Worm (Caenorhabditis elegans) whole organism, L4/young adult: ENCODE measurements around the gene C29F9.12.
"Not testable (repeated sequence)": the region's sequence is repeated elsewhere in the genome, so short reads cannot be mapped to it uniquely, and the experiment has no call there.

ENCODE experiments used
- W03F9.2 ChIP-seq: fragments of 150-350 bp; optimal IDR thresholded peaks from 2 replicates; lab custom pipeline; 2014; ENCODE audit warnings: missing biosample characterization, missing genetic modification characterization
- dao-5 ChIP-seq: sonication (generic microtip); optimal IDR thresholded peaks from 2 replicates; lab custom pipeline; 2016; ENCODE audit warnings: missing genotype, missing genetic modification characterization, moderate library complexity, missing compliant biosample characterization
- him-1 ChIP-seq: sonication (generic microtip); optimal IDR thresholded peaks from 2 replicates; lab custom pipeline; 2016; ENCODE audit warnings: missing genotype, missing genetic modification reagents, missing genetic modification characterization, missing compliant biosample characterization

Gene C29F9.12

ce11 chrIII:121983-122449 is at the start of gene C29F9.12:
Gene C29F9.12 (minus strand): TSS chrIII:122033.
- not testable (repeated sequence) for TF ChIP-seq W03F9.2, dao-5, him-1 (tag; lab: Kevin White, UChicago)

- TF ChIP-seq W03F9.2 (tag; lab: Kevin White, UChicago) (no peak), him-1 (tag; lab: Kevin White, UChicago) (no peak), dao-5 (tag; lab: Kevin White, UChicago) (no peak)
Measured at ce11 chrIII:171617-172016, 49.8 kb upstream of the C29F9.12 start, which contains the start of the genes F40G9.9 and F40G9.12. Gene F40G9.9 (minus strand): TSS chrIII:171717. Gene F40G9.12 (plus strand): TSS chrIII:171847.

- TF ChIP-seq dao-5 (tag; lab: Kevin White, UChicago): no peak
- TF ChIP-seq him-1 (tag; lab: Kevin White, UChicago): no peak
- no peak for TF ChIP-seq W03F9.2 (tag; lab: Kevin White, UChicago)
Measured at ce11 chrIII:169478-169877, 47.6 kb upstream of the C29F9.12 start, which contains the start of gene F40G9.18. Gene F40G9.18 (minus strand): TSS chrIII:169578.

ce11 chrIII:165390-165789 is 43.6 kb upstream of the C29F9.12 start, which contains the start of gene F40G9.7:
Gene F40G9.7 (plus strand): TSS chrIII:165690.
- TF ChIP-seq him-1 (tag; lab: Kevin White, UChicago) (no peak), dao-5 (tag; lab: Kevin White, UChicago) (no peak), W03F9.2 (tag; lab: Kevin White, UChicago) (no peak)

- TF ChIP-seq dao-5 (tag; lab: Kevin White, UChicago) (no peak), W03F9.2 (tag; lab: Kevin White, UChicago) (no peak), him-1 (tag; lab: Kevin White, UChicago) (no peak)
Measured at ce11 chrIII:164775-165174, 42.9 kb upstream of the C29F9.12 start, which contains the start of gene F40G9.8. Gene F40G9.8 (minus strand): TSS chrIII:164875.

ce11 chrIII:159665-160064 is 37.8 kb upstream of the C29F9.12 start:
- TF ChIP-seq him-1 (tag; lab: Kevin White, UChicago) (no peak), W03F9.2 (tag; lab: Kevin White, UChicago) (no peak), dao-5 (tag; lab: Kevin White, UChicago) (no peak)

- TF ChIP-seq dao-5 (tag; lab: Kevin White, UChicago): no peak
- no peak for TF ChIP-seq him-1 (tag; lab: Kevin White, UChicago)
- TF ChIP-seq W03F9.2 (tag; lab: Kevin White, UChicago): no peak
Measured at ce11 chrIII:159149-159548, 37.3 kb upstream of the C29F9.12 start.

ce11 chrIII:157980-158379 is 36.1 kb upstream of the C29F9.12 start:
- no peak for TF ChIP-seq dao-5 (tag; lab: Kevin White, UChicago)
- no peak for TF ChIP-seq W03F9.2 (tag; lab: Kevin White, UChicago)
- no peak for TF ChIP-seq him-1 (tag; lab: Kevin White, UChicago)

ce11 chrIII:156645-157044 is 34.8 kb upstream of the C29F9.12 start, which contains the start of the genes zig-13 and ver-1:
Gene zig-13 (minus strand): TSS chrIII:156745.
Gene ver-1 (plus strand): TSS chrIII:156824.
- TF ChIP-seq W03F9.2 (tag; lab: Kevin White, UChicago) (no peak), dao-5 (tag; lab: Kevin White, UChicago) (no peak), him-1 (tag; lab: Kevin White, UChicago) (no peak)

- TF ChIP-seq dao-5 (tag; lab: Kevin White, UChicago) (no peak), W03F9.2 (tag; lab: Kevin White, UChicago) (no peak), him-1 (tag; lab: Kevin White, UChicago) (no peak)
Measured at ce11 chrIII:154168-154567, 32.3 kb upstream of the C29F9.12 start.

ce11 chrIII:151084-151483 is 29.3 kb upstream of the C29F9.12 start:
- TF ChIP-seq dao-5 (tag; lab: Kevin White, UChicago): no peak
- TF ChIP-seq W03F9.2 (tag; lab: Kevin White, UChicago): no peak
- TF ChIP-seq him-1 (tag; lab: Kevin White, UChicago): no peak

- no peak for TF ChIP-seq him-1 (tag; lab: Kevin White, UChicago)
- no peak for TF ChIP-seq W03F9.2 (tag; lab: Kevin White, UChicago)
- no peak for TF ChIP-seq dao-5 (tag; lab: Kevin White, UChicago)
Measured at ce11 chrIII:149132-149531, 27.3 kb upstream of the C29F9.12 start.

ce11 chrIII:147570-148076 is 25.8 kb upstream of the C29F9.12 start, which contains the start of gene sqst-5:
Gene sqst-5 (minus strand): TSS chrIII:147620.
- TF ChIP-seq dao-5 (tag; lab: Kevin White, UChicago) (no peak), him-1 (tag; lab: Kevin White, UChicago) (no peak), W03F9.2 (tag; lab: Kevin White, UChicago) (no peak)

ce11 chrIII:146369-146768 is 24.5 kb upstream of the C29F9.12 start, which contains the start of gene fbxb-84:
Gene fbxb-84 (minus strand): TSS chrIII:146469.
- TF ChIP-seq him-1 (tag; lab: Kevin White, UChicago): no peak
- TF ChIP-seq dao-5 (tag; lab: Kevin White, UChicago): no peak
- no peak for TF ChIP-seq W03F9.2 (tag; lab: Kevin White, UChicago)
